Fruit fly (Drosophila melanogaster) Kc167 (cell line): ENCODE measurements around the gene CG13024.

ENCODE experiments used
- Myc ChIP-seq: fragments of >200 bp; optimal IDR thresholded peaks from 2 replicates; lab custom pipeline; 2017; ENCODE audit warnings: missing external identifiers
- h ChIP-seq: fragments of >200 bp; optimal IDR thresholded peaks from 3 replicates; lab custom pipeline; 2018; ENCODE audit warnings: missing external identifiers
- insv ChIP-seq: fragments of >200 bp; optimal IDR thresholded peaks from 3 replicates; lab custom pipeline; 2018; ENCODE audit warnings: missing external identifiers
- psq ChIP-seq: fragments of >200 bp; optimal IDR thresholded peaks from 2 replicates; lab custom pipeline; 2017; ENCODE audit warnings: missing external identifiers
- ttk ChIP-seq: sonication (Bioruptor generic); optimal IDR thresholded peaks from 2 replicates; lab custom pipeline; 2017; ENCODE audit warnings: missing external identifiers

DNA sequence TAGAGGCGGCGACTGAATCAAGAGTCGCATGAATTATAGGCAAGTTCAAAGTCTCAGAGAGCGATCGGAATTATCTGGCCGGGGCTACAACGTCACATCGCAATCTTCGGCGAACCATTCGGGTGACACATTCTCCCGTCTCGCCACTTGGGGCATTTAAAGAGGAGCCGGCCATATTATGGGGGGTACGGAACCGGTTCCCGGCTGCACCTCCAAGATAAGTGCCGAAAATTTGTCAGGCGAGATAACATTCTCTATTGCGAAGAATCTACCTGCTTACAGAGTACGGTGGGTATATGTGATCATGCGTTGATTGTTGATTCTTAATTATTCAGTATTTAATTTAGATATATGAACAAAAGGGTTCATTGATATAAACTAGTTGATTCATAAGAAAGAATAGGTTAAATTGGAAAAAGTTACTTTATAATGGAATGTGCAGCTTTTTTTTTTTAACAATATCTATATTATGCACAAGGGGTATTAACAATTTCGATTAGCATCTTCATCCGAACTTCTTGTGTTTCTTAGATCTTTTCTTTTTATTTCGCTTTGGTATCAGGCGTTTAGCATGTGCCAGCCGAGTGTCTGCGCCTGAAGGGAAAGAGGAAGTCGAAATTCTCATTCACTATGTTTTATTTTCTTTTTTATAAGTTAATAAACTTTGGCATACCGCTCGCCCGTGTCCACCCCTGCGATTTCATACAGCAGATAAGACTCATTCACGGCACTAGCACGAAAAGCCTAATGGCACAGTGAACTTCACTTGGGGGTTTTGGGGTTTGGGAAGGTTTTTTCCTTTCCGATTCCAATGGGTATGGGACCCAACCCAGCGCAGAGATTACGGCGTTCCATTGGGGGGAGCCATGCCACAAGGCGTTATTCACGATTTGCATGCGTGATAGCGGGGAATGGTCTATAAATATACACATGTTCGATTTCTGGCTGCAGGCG is 27.1 kb downstream of the CG13024 start:
- TF ChIP-seq insv (no peak), psq (lab: Kevin White, UChicago) (no peak), h (lab: Kevin White, UChicago) (no peak), ttk (lab: Kevin White, UChicago) (no peak), Myc (lab: Kevin White, UChicago) (no peak)
